Comparison of ENCODE assay signal across 5 worm cellular contexts in genomic region chrII:9646122-9646555, ce11.
TF ChIP-seq lines count a peak whose summit lies in the region.

No protein-coding gene starts in this region.

TF ChIP-seq in whole organism, L1 larva, 84 proteins besides CTCF, POLR2A, EP300 and RAD21 (continues in another document):
- TF ChIP-seq mep-1 (tag; optimal IDR thresholded peaks at IDR 0.05; lab: Kevin White, UChicago) (peak; percentile 90), pqm-1 (tag; optimal IDR thresholded peaks at IDR 0.05; lab: Kevin White, UChicago) (no peak), dsc-1 (tag; optimal IDR thresholded peaks at IDR 0.05; lab: Kevin White, UChicago) (no peak), zag-1 (tag; optimal IDR thresholded peaks at IDR 0.05; lab: Kevin White, UChicago) (no peak), ztf-11 (tag; optimal IDR thresholded peaks at IDR 0.05; lab: Kevin White, UChicago) (peak in 1 of 2 experiments; percentile 73), lsy-2 (tag; optimal IDR thresholded peaks at IDR 0.05; lab: Kevin White, UChicago) (peak; percentile 70 to 82), nhr-90 (tag; optimal IDR thresholded peaks at IDR 0.05; lab: Kevin White, UChicago; ENCODE audit: poor library complexity) (peak; percentile 50), C04F5.9 (tag; optimal IDR thresholded peaks at IDR 0.05; lab: Kevin White, UChicago) (no peak), ama-1 (optimal IDR thresholded peaks at IDR 0.05; lab: Kevin White, UChicago) (peak; percentile 82), fkh-4 (tag; optimal IDR thresholded peaks at IDR 0.05; lab: Kevin White, UChicago; ENCODE audit: borderline replicate concordance) (no peak), lir-3 (tag; optimal IDR thresholded peaks at IDR 0.05; lab: Kevin White, UChicago; ENCODE audit: poor library complexity) (peak; percentile 40), fkh-10 (GFP tag; optimal IDR thresholded peaks at IDR 0.05; lab: Kevin White, UChicago) (no peak), lin-14 (GFP tag; optimal IDR thresholded peaks at IDR 0.05; lab: Kevin White, UChicago) (peak; percentile 97), aha-1 (tag; optimal IDR thresholded peaks at IDR 0.05; lab: Kevin White, UChicago) (no peak), skn-1 (tag; optimal IDR thresholded peaks at IDR 0.05; lab: Kevin White, UChicago) (peak; percentile 56), grh-1 (GFP tag; IDR thresholded peaks at IDR 0.05; lab: Robert Waterston, UW) (no peak), nhr-19 (GFP tag; conservative IDR thresholded peaks at IDR 0.05; lab: Robert Waterston, UW) (peak; percentile 60), mdl-1 (tag; optimal IDR thresholded peaks at IDR 0.05; lab: Kevin White, UChicago) (peak in 1 of 2 experiments; percentile 75)

TF ChIP-seq in whole organism, L3 larva, 47 proteins besides CTCF, POLR2A, EP300 and RAD21 (continues in another document):
- no peak for TF ChIP-seq mml-1 (tag; optimal IDR thresholded peaks at IDR 0.05; lab: Kevin White, UChicago)
- TF ChIP-seq ceh-16 (tag; optimal IDR thresholded peaks at IDR 0.05; lab: Kevin White, UChicago): no peak
- TF ChIP-seq snpc-4 (tag; optimal IDR thresholded peaks at IDR 0.05; lab: Kevin White, UChicago): peak; percentile 4
- no peak for TF ChIP-seq zag-1 (tag; optimal IDR thresholded peaks at IDR 0.05; lab: Kevin White, UChicago)
- TF ChIP-seq lin-15B (tag; optimal IDR thresholded peaks at IDR 0.05; lab: Kevin White, UChicago): peak; percentile 52
- TF ChIP-seq daf-12 (tag; optimal IDR thresholded peaks at IDR 0.05; lab: Kevin White, UChicago): no peak
- TF ChIP-seq pha-4 (tag; optimal IDR thresholded peaks at IDR 0.05; lab: Kevin White, UChicago): peak; percentile 77
- TF ChIP-seq ama-1 (optimal IDR thresholded peaks at IDR 0.05; lab: Kevin White, UChicago): peak; percentile 86
- peak; percentile 73 for TF ChIP-seq elt-1 (tag; optimal IDR thresholded peaks at IDR 0.05; lab: Kevin White, UChicago)
- no peak for TF ChIP-seq fos-1 (tag; optimal IDR thresholded peaks at IDR 0.05; lab: Kevin White, UChicago)
- no peak for TF ChIP-seq egl-27 (tag; optimal IDR thresholded peaks at IDR 0.05; lab: Kevin White, UChicago)
- no peak for TF ChIP-seq nhr-237 (tag; optimal IDR thresholded peaks at IDR 0.05; lab: Kevin White, UChicago)
- peak; percentile 88 for TF ChIP-seq nhr-25 (tag; optimal IDR thresholded peaks at IDR 0.05; lab: Kevin White, UChicago)
- peak; percentile 11 for TF ChIP-seq lin-39 (tag; optimal IDR thresholded peaks at IDR 0.05; lab: Kevin White, UChicago)
- peak; percentile 30 for TF ChIP-seq tbx-2 (tag; optimal IDR thresholded peaks at IDR 0.05; lab: Kevin White, UChicago)
- no peak for TF ChIP-seq nhr-12 (tag; optimal IDR thresholded peaks at IDR 0.05; lab: Kevin White, UChicago)
- TF ChIP-seq lsy-12 (tag; optimal IDR thresholded peaks at IDR 0.05; lab: Kevin White, UChicago): peak; percentile 56
- peak; percentile 41 for TF ChIP-seq nhr-43 (tag; optimal IDR thresholded peaks at IDR 0.05; lab: Kevin White, UChicago; ENCODE audit: poor library complexity, severe bottlenecking)
- TF ChIP-seq nhr-28 (tag; optimal IDR thresholded peaks at IDR 0.05; lab: Kevin White, UChicago): no peak

TF ChIP-seq in whole organism, early embryonic, 17 proteins besides CTCF, POLR2A, EP300 and RAD21:
- TF ChIP-seq F13C5.2 (tag; optimal IDR thresholded peaks at IDR 0.05; lab: Kevin White, UChicago) (peak; percentile 42), scrt-1 (GFP tag; IDR thresholded peaks at IDR 0.05; lab: Robert Waterston, UW) (no peak), hmbx-1 (tag; optimal IDR thresholded peaks at IDR 0.05; lab: Kevin White, UChicago) (no peak), ets-7 (tag; optimal IDR thresholded peaks at IDR 0.05; lab: Kevin White, UChicago) (peak; percentile 7), tbx-37 (GFP tag; conservative IDR thresholded peaks at IDR 0.05; lab: Robert Waterston, UW) (no peak), aly-1 (tag; optimal IDR thresholded peaks at IDR 0.05; lab: Kevin White, UChicago) (no peak), hmg-4 (GFP tag; optimal IDR thresholded peaks at IDR 0.05; lab: Kevin White, UChicago) (peak; percentile 77), flt-1 (GFP tag; IDR thresholded peaks at IDR 0.05; lab: Robert Waterston, UW) (no peak), ceh-13 (GFP tag; optimal IDR thresholded peaks at IDR 0.05; lab: Kevin White, UChicago) (peak; percentile 4), hnd-1 (tag; optimal IDR thresholded peaks at IDR 0.05; lab: Kevin White, UChicago) (no peak), tbx-11 (GFP tag; IDR thresholded peaks at IDR 0.05; lab: Robert Waterston, UW) (no peak), pes-1 (GFP tag; IDR thresholded peaks at IDR 0.05; lab: Robert Waterston, UW) (no peak), B0310.2 (tag; optimal IDR thresholded peaks at IDR 0.05; lab: Kevin White, UChicago) (no peak), tra-4 (tag; optimal IDR thresholded peaks at IDR 0.05; lab: Kevin White, UChicago) (no peak), ceh-36 (tag; optimal IDR thresholded peaks at IDR 0.05; lab: Kevin White, UChicago) (no peak), ama-1 (optimal IDR thresholded peaks at IDR 0.05; lab: Kevin White, UChicago) (no peak), sea-1 (GFP tag; conservative IDR thresholded peaks at IDR 0.05; lab: Robert Waterston, UW) (0 out of 2 replicates have a peak, but pooled peaks have one; percentile 33)

TF ChIP-seq in whole organism, midembryonic, 9 proteins besides CTCF, POLR2A, EP300 and RAD21:
- no peak for TF ChIP-seq med-1 (GFP tag; optimal IDR thresholded peaks at IDR 0.05; lab: Kevin White, UChicago; ENCODE audit: insufficient read depth)
- TF ChIP-seq klf-2 (GFP tag; conservative IDR thresholded peaks at IDR 0.05; lab: Robert Waterston, UW): no peak
- no peak for TF ChIP-seq ztf-29 (GFP tag; IDR thresholded peaks at IDR 0.05; lab: Robert Waterston, UW)
- TF ChIP-seq T22C8.4 (GFP tag; IDR thresholded peaks at IDR 0.05; lab: Robert Waterston, UW): peak; percentile 82
- TF ChIP-seq ztf-23 (GFP tag; IDR thresholded peaks at IDR 0.05; lab: Robert Waterston, UW): peak; percentile 62; the same call in 1 of the 2 replicates
- no peak for TF ChIP-seq ref-1 (GFP tag; conservative IDR thresholded peaks at IDR 0.05; lab: Robert Waterston, UW)
- peak; percentile 67; the same call in 1 of the 2 replicates for TF ChIP-seq flt-1 (GFP tag; IDR thresholded peaks at IDR 0.05; lab: Robert Waterston, UW)
- 0 out of 2 replicates have a peak, but pooled peaks have one; percentile 53 for TF ChIP-seq tab-1 (GFP tag; IDR thresholded peaks at IDR 0.05; lab: Robert Waterston, UW)
- TF ChIP-seq cog-1 (tag; optimal IDR thresholded peaks at IDR 0.05; lab: Kevin White, UChicago): peak; percentile 65

TF ChIP-seq in whole organism, young adult, 124 proteins besides CTCF, POLR2A, EP300 and RAD21 (continues in another document):
- TF ChIP-seq tlf-1 (GFP tag; optimal IDR thresholded peaks at IDR 0.05; lab: Kevin White, UChicago) (no peak), nhr-80 (tag; optimal IDR thresholded peaks at IDR 0.05; lab: Kevin White, UChicago) (peak; percentile 41), gei-17 (GFP tag; optimal IDR thresholded peaks at IDR 0.05; lab: Kevin White, UChicago) (peak; percentile 18), mcd-1 (GFP tag; IDR thresholded peaks at IDR 0.05; lab: Robert Waterston, UW) (peak; percentile 60), F23B12.7 (tag; optimal IDR thresholded peaks at IDR 0.05; lab: Kevin White, UChicago; ENCODE audit: insufficient read depth) (no peak), nhr-120 (GFP tag; IDR thresholded peaks at IDR 0.05; lab: Robert Waterston, UW) (no peak), ccch-3 (GFP tag; optimal IDR thresholded peaks at IDR 0.05; lab: Kevin White, UChicago) (no peak), zfh-2 (GFP tag; conservative IDR thresholded peaks at IDR 0.05; lab: Robert Waterston, UW) (peak; percentile 91), B0336.3 (GFP tag; IDR thresholded peaks at IDR 0.05; lab: Robert Waterston, UW) (peak; percentile 16; the same call in 1 of the 2 replicates), ztf-22 (GFP tag; optimal IDR thresholded peaks at IDR 0.05; lab: Kevin White, UChicago) (no peak), ceh-58 (GFP tag; IDR thresholded peaks at IDR 0.05; lab: Robert Waterston, UW) (no peak), attf-5 (GFP tag; optimal IDR thresholded peaks at IDR 0.05; lab: Kevin White, UChicago) (peak; percentile 67), hlh-12 (tag; optimal IDR thresholded peaks at IDR 0.05; lab: Kevin White, UChicago) (no peak), ceh-27 (GFP tag; optimal IDR thresholded peaks at IDR 0.05; lab: Kevin White, UChicago) (peak; percentile 70), pha-4 (tag; optimal IDR thresholded peaks at IDR 0.05; lab: Kevin White, UChicago) (no peak), mes-4 (tag; optimal IDR thresholded peaks at IDR 0.05; lab: Kevin White, UChicago) (no peak), cebp-2 (GFP tag; IDR thresholded peaks at IDR 0.05; lab: Robert Waterston, UW) (no peak), ets-4 (GFP tag; optimal IDR thresholded peaks at IDR 0.05; lab: Kevin White, UChicago) (no peak), mel-28 (tag; optimal IDR thresholded peaks at IDR 0.05; lab: Kevin White, UChicago; ENCODE audit: borderline replicate concordance) (no peak), ztf-6 (GFP tag; IDR thresholded peaks at IDR 0.05; lab: Robert Waterston, UW) (no peak), egl-44 (GFP tag; IDR thresholded peaks at IDR 0.05; lab: Robert Waterston, UW) (no peak), ceh-91 (GFP tag; IDR thresholded peaks at IDR 0.05; lab: Robert Waterston, UW) (no peak), snpc-4 (GFP tag; optimal IDR thresholded peaks at IDR 0.05; lab: Kevin White, UChicago) (no peak), snpc-4 (tag; optimal IDR thresholded peaks at IDR 0.05; lab: Kevin White, UChicago) (peak in 2 of 4 experiments; percentile 4 to 35), ztf-26 (tag; optimal IDR thresholded peaks at IDR 0.05; lab: Kevin White, UChicago) (no peak), nhr-90 (tag; optimal IDR thresholded peaks at IDR 0.05; lab: Kevin White, UChicago) (no peak), rpc-1 (optimal IDR thresholded peaks at IDR 0.05; lab: Kevin White, UChicago) (no peak), rpc-1 (tag; optimal IDR thresholded peaks at IDR 0.05; lab: Kevin White, UChicago) (no peak), zim-3 (tag; optimal IDR thresholded peaks at IDR 0.05; lab: Kevin White, UChicago) (no peak), ztf-28 (GFP tag; IDR thresholded peaks at IDR 0.05; lab: Robert Waterston, UW) (no peak), attf-6 (GFP tag; IDR thresholded peaks at IDR 0.05; lab: Robert Waterston, UW) (no peak), F55B11.4 (tag; optimal IDR thresholded peaks at IDR 0.05; lab: Kevin White, UChicago; ENCODE audit: borderline replicate concordance, insufficient read depth) (no peak), unc-62 (GFP tag; optimal IDR thresholded peaks at IDR 0.05; lab: Kevin White, UChicago) (peak; percentile 7), tbp1 (GFP tag; optimal IDR thresholded peaks at IDR 0.05; lab: Kevin White, UChicago) (no peak), K11D2.4 (GFP tag; IDR thresholded peaks at IDR 0.05; lab: Robert Waterston, UW) (0 out of 2 replicates have a peak, but pooled peaks have one; percentile 42), F10E7.11 (tag; optimal IDR thresholded peaks at IDR 0.05; lab: Kevin White, UChicago) (no peak), let-607 (tag; optimal IDR thresholded peaks at IDR 0.05; lab: Kevin White, UChicago) (no peak)

Comparison
In these comparisons a context has a peak if more than half of its experiments do, and no peak if none do; other contexts are left out.
1. Of the 8 proteins assayed by ChIP-seq in both whole organism, young adult and whole organism, L1 larva: peak only in whole organism, young adult: unc-62; only in whole organism, L1 larva: ama-1, dpl-1, efl-1 and nhr-90; in both: none; in neither: 1; mixed calls (peak in some experiments, not most) for 2.